Worm (Caenorhabditis elegans): Measurements from ENCODE around the gene nhr-261.

The nhr-261 gene

DNA sequence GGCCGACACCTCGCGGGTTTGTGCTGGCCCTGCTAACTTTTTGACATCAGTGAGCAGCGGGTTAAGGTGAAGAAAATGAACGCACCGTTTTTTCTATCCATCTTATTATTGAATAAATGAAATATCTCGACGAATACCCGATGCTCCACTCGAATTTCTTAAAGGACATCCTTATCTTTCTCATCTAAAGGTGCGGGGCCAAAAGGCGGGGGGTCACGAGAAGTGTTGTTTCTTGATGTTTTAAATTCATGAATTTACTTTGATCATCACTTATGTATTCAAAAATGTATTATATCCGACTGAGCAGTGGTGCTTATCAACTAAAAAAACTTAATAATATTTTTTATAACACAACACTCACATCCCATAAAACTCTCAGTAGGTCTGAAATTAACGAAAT lies at the start of gene nhr-261:
TSS of gene nhr-261 (minus strand) at position 101 of the 400 bp plus-strand sequence.
- TF ChIP-seq tag-97 (GFP tag; IDR thresholded peaks at IDR 0.05) (no peak), ceh-62 (tag; optimal IDR thresholded peaks at IDR 0.05) (no peak), nhr-25 (tag; optimal IDR thresholded peaks at IDR 0.05; ENCODE audit: borderline replicate concordance, insufficient read depth) (no peak), aha-1 (tag) (no peak), lim-7 (GFP tag; IDR thresholded peaks at IDR 0.05) (no peak), D1046.2 (GFP tag; IDR thresholded peaks at IDR 0.05) (no peak), saeg-2 (GFP tag; IDR thresholded peaks at IDR 0.05) (no peak), unc-39 (tag; optimal IDR thresholded peaks at IDR 0.05) (no peak)

ce11 chrII:3913673-3914072 lies 49.1 kb upstream of the nhr-261 start:
- TF ChIP-seq nhr-237 (tag; optimal IDR thresholded peaks at IDR 0.05) (no peak), dmd-6 (GFP tag; IDR thresholded peaks at IDR 0.05) (no peak), ceh-28 (tag; optimal IDR thresholded peaks at IDR 0.05) (peak; percentile 79), nhr-41 (GFP tag; IDR thresholded peaks at IDR 0.05) (no peak)

- TF ChIP-seq T20F7.1 (GFP tag; optimal IDR thresholded peaks at IDR 0.05) (no peak), dpl-1 (GFP tag; optimal IDR thresholded peaks at IDR 0.05) (no peak), arid-1 (GFP tag; conservative IDR thresholded peaks at IDR 0.05) (no peak), ceh-20 (GFP tag; IDR thresholded peaks at IDR 0.05) (no peak), attf-4 (tag; optimal IDR thresholded peaks at IDR 0.05) (no peak), R02D3.7 (tag; optimal IDR thresholded peaks at IDR 0.05) (no peak), nhr-11 (tag; optimal IDR thresholded peaks at IDR 0.05) (no peak), nhr-102 (tag; optimal IDR thresholded peaks at IDR 0.05) (no peak), spr-1 (tag; optimal IDR thresholded peaks at IDR 0.05) (no peak), lin-15B (tag; optimal IDR thresholded peaks at IDR 0.05) (no peak), mes-2 (tag; optimal IDR thresholded peaks at IDR 0.05; ENCODE audit: poor library complexity, severe bottlenecking) (no peak), ceh-28 (tag; optimal IDR thresholded peaks at IDR 0.05) (no peak), nhr-41 (GFP tag; IDR thresholded peaks at IDR 0.05) (no peak), ama-1 (optimal IDR thresholded peaks at IDR 0.05) (no peak)
Observed at ce11 chrII:3911716-3912115, 47.2 kb upstream of the nhr-261 start, which contains the start of gene F53C3.1. TSS of gene F53C3.1 (plus strand) at chrII:3912016.

ce11 chrII:3911284-3911683 lies 46.7 kb upstream of the nhr-261 start:
- no peak for TF ChIP-seq dmd-8 (GFP tag; IDR thresholded peaks at IDR 0.05)
- TF ChIP-seq hlh-11 (tag; optimal IDR thresholded peaks at IDR 0.05): peak; percentile 84
- no peak for TF ChIP-seq T20F7.1 (GFP tag; optimal IDR thresholded peaks at IDR 0.05)
- no peak for TF ChIP-seq nhr-42 (GFP tag; IDR thresholded peaks at IDR 0.05)
- TF ChIP-seq ZK337.2 (GFP tag; IDR thresholded peaks at IDR 0.05): no peak
- TF ChIP-seq nhr-25 (tag; optimal IDR thresholded peaks at IDR 0.05; ENCODE audit: borderline replicate concordance, insufficient read depth): no peak
- no peak for TF ChIP-seq F10B5.3 (tag; optimal IDR thresholded peaks at IDR 0.05)
- no peak for TF ChIP-seq nhr-11 (tag; optimal IDR thresholded peaks at IDR 0.05)
- no peak for TF ChIP-seq lin-13 (GFP tag; optimal IDR thresholded peaks at IDR 0.05)
- TF ChIP-seq set-16 (GFP tag; IDR thresholded peaks at IDR 0.05): no peak
- no peak for TF ChIP-seq ceh-44 (GFP tag; IDR thresholded peaks at IDR 0.05)
- TF ChIP-seq unc-39 (tag; optimal IDR thresholded peaks at IDR 0.05): no peak
- TF ChIP-seq lin-29 (GFP tag; IDR thresholded peaks at IDR 0.05): no peak
- no peak for TF ChIP-seq ceh-20 (GFP tag; IDR thresholded peaks at IDR 0.05)
- no peak for TF ChIP-seq fos-1 (tag; optimal IDR thresholded peaks at IDR 0.05)
- TF ChIP-seq dmd-9 (GFP tag; IDR thresholded peaks at IDR 0.05): no peak
- TF ChIP-seq jun-1 (tag; optimal IDR thresholded peaks at IDR 0.05): no peak
- TF ChIP-seq madf-9 (GFP tag; conservative IDR thresholded peaks at IDR 0.05): no peak
- TF ChIP-seq daf-19 (GFP tag; conservative IDR thresholded peaks at IDR 0.05): no peak
- TF ChIP-seq nhr-111 (GFP tag; optimal IDR thresholded peaks at IDR 0.05): no peak
- no peak for TF ChIP-seq F26F4.8 (GFP tag; conservative IDR thresholded peaks at IDR 0.05)
- TF ChIP-seq rbr-2 (tag; optimal IDR thresholded peaks at IDR 0.05): no peak
- TF ChIP-seq daf-16 (GFP tag; optimal IDR thresholded peaks at IDR 0.05): peak; percentile 25 to 48
- peak; percentile 99 for TF ChIP-seq daf-16 (tag; optimal IDR thresholded peaks at IDR 0.05)
- TF ChIP-seq cey-2 (tag; optimal IDR thresholded peaks at IDR 0.05; ENCODE audit: borderline replicate concordance, insufficient read depth): no peak
- no peak for TF ChIP-seq daf-12 (tag; optimal IDR thresholded peaks at IDR 0.05)
- no peak for TF ChIP-seq hlh-30 (tag; optimal IDR thresholded peaks at IDR 0.05; ENCODE audit: insufficient read depth)
- TF ChIP-seq zfp-3 (GFP tag; conservative IDR thresholded peaks at IDR 0.05): no peak
